Worm (Caenorhabditis elegans): ENCODE results near the gene tin-10.
A peak's percentile ranks its signal among the peaks of the same experiment; 100 is the strongest.

Gene tin-10

DNA sequence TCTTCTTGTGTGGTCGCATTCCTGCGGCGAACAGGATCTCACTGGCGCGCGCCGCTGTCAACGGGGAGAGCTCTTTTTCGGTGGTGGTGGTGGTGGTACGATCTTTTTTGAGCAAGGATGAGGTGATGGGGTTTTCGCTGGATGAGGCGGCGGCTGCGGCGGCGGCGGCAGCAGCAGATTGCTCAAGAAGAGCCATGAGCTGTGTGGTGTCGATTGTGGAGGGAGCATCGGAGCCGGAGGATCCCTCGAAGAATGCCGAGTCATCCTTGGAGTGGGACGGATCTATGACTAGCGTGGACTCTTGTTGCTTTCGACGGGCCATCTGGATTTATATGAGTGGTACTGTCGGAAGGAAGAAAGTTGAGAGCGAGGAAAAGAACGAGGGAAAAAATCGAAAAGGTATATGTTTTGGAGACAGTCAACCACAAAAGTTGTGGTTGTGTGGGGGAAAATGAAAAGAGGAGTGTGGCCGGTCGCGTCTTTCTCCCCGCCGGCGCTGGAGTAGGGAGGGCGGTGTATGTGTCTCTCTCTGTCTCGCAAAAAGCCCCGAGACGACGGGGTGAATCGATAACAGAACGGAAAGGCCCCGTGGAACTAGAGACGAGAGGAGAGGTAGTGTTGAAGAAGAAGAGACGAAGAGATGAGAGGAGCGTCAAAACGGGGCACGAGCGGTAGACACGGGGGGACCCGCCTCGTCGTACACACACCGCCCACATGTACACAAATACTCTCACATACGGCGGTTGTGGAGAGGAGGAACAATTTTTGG lies 36.0 kb downstream of the tin-10 start:
- TF ChIP-seq unc-3 (GFP tag; conservative IDR thresholded peaks at IDR 0.05) (no peak), unc-3 (tag; optimal IDR thresholded peaks at IDR 0.05) (no peak), fax-1 (tag; optimal IDR thresholded peaks at IDR 0.05) (no peak), ceh-48 (tag; optimal IDR thresholded peaks at IDR 0.05) (peak; percentile 64), hlh-30 (tag; optimal IDR thresholded peaks at IDR 0.05; ENCODE audit: insufficient read depth) (peak; percentile 75), che-1 (tag; optimal IDR thresholded peaks at IDR 0.05) (no peak), lin-11 (tag; optimal IDR thresholded peaks at IDR 0.05) (no peak), T23F11.4 (GFP tag; optimal IDR thresholded peaks at IDR 0.05) (no peak), C38D4.7 (GFP tag; optimal IDR thresholded peaks at IDR 0.05) (no peak), eyg-1 (tag; optimal IDR thresholded peaks at IDR 0.05) (no peak), C08G9.2 (tag; optimal IDR thresholded peaks at IDR 0.05) (peak; percentile 3), zip-5 (tag; optimal IDR thresholded peaks at IDR 0.05) (no peak), madf-2 (tag; optimal IDR thresholded peaks at IDR 0.05) (no peak), ceh-34 (tag; optimal IDR thresholded peaks at IDR 0.05) (peak; percentile 57), pag-3 (tag; optimal IDR thresholded peaks at IDR 0.05; ENCODE audit: borderline replicate concordance) (no peak), ets-4 (tag; optimal IDR thresholded peaks at IDR 0.05) (no peak), hlh-6 (tag; optimal IDR thresholded peaks at IDR 0.05) (peak; percentile 49), tbx-2 (tag; optimal IDR thresholded peaks at IDR 0.05) (peak; percentile 50), tbx-7 (tag; optimal IDR thresholded peaks at IDR 0.05) (no peak), pqm-1 (tag; optimal IDR thresholded peaks at IDR 0.05) (no peak), ceh-31 (tag; optimal IDR thresholded peaks at IDR 0.05) (peak; percentile 34), sox-4 (tag; optimal IDR thresholded peaks at IDR 0.05) (no peak), ref-2 (tag; optimal IDR thresholded peaks at IDR 0.05) (peak; percentile 26), K09A11.1 (tag; optimal IDR thresholded peaks at IDR 0.05; ENCODE audit: insufficient read depth) (no peak), syd-9 (tag; optimal IDR thresholded peaks at IDR 0.05) (no peak), mec-3 (tag; optimal IDR thresholded peaks at IDR 0.05; ENCODE audit: borderline replicate concordance) (no peak), dmd-4 (tag; optimal IDR thresholded peaks at IDR 0.05; ENCODE audit: borderline replicate concordance) (no peak), ceh-18 (tag; optimal IDR thresholded peaks at IDR 0.05) (no peak), nfya-1 (tag; optimal IDR thresholded peaks at IDR 0.05) (peak; percentile 52), unc-86 (tag; optimal IDR thresholded peaks at IDR 0.05) (no peak), ama-1 (optimal IDR thresholded peaks at IDR 0.05) (no peak), ahr-1 (tag; optimal IDR thresholded peaks at IDR 0.05) (no peak), unc-55 (GFP tag; optimal IDR thresholded peaks at IDR 0.05) (no peak)

ce11 chrIII:11465394-11465948 lies 37.2 kb downstream of the tin-10 start:
- peak; percentile 93 for TF ChIP-seq elt-2 (tag; optimal IDR thresholded peaks at IDR 0.05)
- no peak for TF ChIP-seq ahr-1 (tag; optimal IDR thresholded peaks at IDR 0.05)
- no peak for TF ChIP-seq ceh-45 (GFP tag; IDR thresholded peaks at IDR 0.05)
- TF ChIP-seq ceh-24 (tag; optimal IDR thresholded peaks at IDR 0.05): no peak
- no peak for TF ChIP-seq sox-4 (tag; optimal IDR thresholded peaks at IDR 0.05)
- TF ChIP-seq ceh-6 (GFP tag; optimal IDR thresholded peaks at IDR 0.05): no peak
- TF ChIP-seq ets-4 (tag; optimal IDR thresholded peaks at IDR 0.05): no peak
- TF ChIP-seq ref-2 (tag; optimal IDR thresholded peaks at IDR 0.05): peak; percentile 27
- TF ChIP-seq sdc-2 (tag; optimal IDR thresholded peaks at IDR 0.05): no peak

ce11 chrIII:11463726-11464125 lies 38.9 kb downstream of the tin-10 start:
- TF ChIP-seq K09A11.1 (tag; optimal IDR thresholded peaks at IDR 0.05; ENCODE audit: insufficient read depth) (no peak), mec-3 (tag; optimal IDR thresholded peaks at IDR 0.05; ENCODE audit: borderline replicate concordance) (no peak), K02D7.2 (tag; optimal IDR thresholded peaks at IDR 0.05) (no peak), ceh-18 (tag; optimal IDR thresholded peaks at IDR 0.05) (no peak), pax-1 (tag; optimal IDR thresholded peaks at IDR 0.05) (no peak), T23F11.4 (GFP tag; optimal IDR thresholded peaks at IDR 0.05) (no peak), tbx-7 (tag; optimal IDR thresholded peaks at IDR 0.05) (no peak), ref-2 (tag; optimal IDR thresholded peaks at IDR 0.05) (peak; percentile 52), ceh-19 (GFP tag; optimal IDR thresholded peaks at IDR 0.05) (no peak), elt-2 (tag; optimal IDR thresholded peaks at IDR 0.05) (peak; percentile 6), rnt-1 (tag; optimal IDR thresholded peaks at IDR 0.05) (no peak), sdc-2 (tag; optimal IDR thresholded peaks at IDR 0.05) (no peak), unc-86 (tag; optimal IDR thresholded peaks at IDR 0.05) (no peak), hlh-13 (GFP tag; optimal IDR thresholded peaks at IDR 0.05) (no peak)

Measured in whole organism, late embryonic.